Worm (Caenorhabditis elegans): ENCODE data around the gene msd-2.

Gene msd-2

ce11 chrIV:10060795-10061194 lies 31.9 kb downstream of the msd-2 start:
- no peak for TF ChIP-seq ceh-90 (tag; optimal IDR thresholded peaks at IDR 0.05)
- TF ChIP-seq elt-2 (tag; optimal IDR thresholded peaks at IDR 0.05), result peak; percentile 53

ce11 chrIV:10062728-10063127 lies 33.8 kb downstream of the msd-2 start, which contains the start of gene ipla-7:
ipla-7 (minus strand) TSS chrIV:10062849.
- TF ChIP-seq efl-1 (optimal IDR thresholded peaks at IDR 0.05) (peak in 1 of 2 experiments; percentile 5), efl-1 (GFP tag; optimal IDR thresholded peaks at IDR 0.05 in 1 of 2) (peak in 1 of 2 experiments; percentile 82), lir-3 (tag; optimal IDR thresholded peaks at IDR 0.05; ENCODE audit: poor library complexity) (no peak), pax-3 (tag; optimal IDR thresholded peaks at IDR 0.05) (no peak), mdl-1 (tag; optimal IDR thresholded peaks at IDR 0.05) (no peak), lin-14 (GFP tag; optimal IDR thresholded peaks at IDR 0.05) (peak; percentile 80), ets-5 (GFP tag; IDR thresholded peaks at IDR 0.05) (no peak), nhr-20 (tag; optimal IDR thresholded peaks at IDR 0.05) (no peak), fkh-8 (tag; optimal IDR thresholded peaks at IDR 0.05) (peak; percentile 56), ceh-82 (tag; optimal IDR thresholded peaks at IDR 0.05) (peak in 1 of 3 experiments; percentile 56), lsy-2 (tag; optimal IDR thresholded peaks at IDR 0.05) (peak in 1 of 2 experiments; percentile 28), fkh-10 (GFP tag; optimal IDR thresholded peaks at IDR 0.05) (peak; percentile 16), alr-1 (tag; optimal IDR thresholded peaks at IDR 0.05; ENCODE audit: borderline replicate concordance) (no peak), elt-2 (tag; optimal IDR thresholded peaks at IDR 0.05) (no peak), unc-86 (tag; optimal IDR thresholded peaks at IDR 0.05) (peak; percentile 15), dsc-1 (tag; optimal IDR thresholded peaks at IDR 0.05) (no peak), dpl-1 (GFP tag; optimal IDR thresholded peaks at IDR 0.05) (peak in 1 of 3 experiments; percentile 20), ztf-11 (tag; optimal IDR thresholded peaks at IDR 0.05) (no peak), F16B12.6 (tag; optimal IDR thresholded peaks at IDR 0.05) (no peak), C16A3.4 (tag; optimal IDR thresholded peaks at IDR 0.05) (no peak), nhr-28 (tag; optimal IDR thresholded peaks at IDR 0.05) (no peak), nhr-71 (tag; optimal IDR thresholded peaks at IDR 0.05) (peak; percentile 51), xbp-1 (tag; optimal IDR thresholded peaks at IDR 0.05) (no peak), nhr-47 (tag; optimal IDR thresholded peaks at IDR 0.05) (peak; percentile 15), tbx-2 (tag; optimal IDR thresholded peaks at IDR 0.05) (peak; percentile 7), jun-1 (tag; optimal IDR thresholded peaks at IDR 0.05) (no peak), aly-2 (tag; optimal IDR thresholded peaks at IDR 0.05) (no peak), lin-35 (GFP tag; optimal IDR thresholded peaks at IDR 0.05) (peak in 1 of 2 experiments; percentile 11), swsn-7 (tag; optimal IDR thresholded peaks at IDR 0.05) (peak; percentile 20), lin-13 (GFP tag; optimal IDR thresholded peaks at IDR 0.05) (no peak), fos-1 (tag; optimal IDR thresholded peaks at IDR 0.05) (no peak), C34B4.2 (tag; optimal IDR thresholded peaks at IDR 0.05) (no peak), egl-13 (tag; optimal IDR thresholded peaks at IDR 0.05) (peak; percentile 7)

ce11 chrIV:10063941-10064340 lies 35.1 kb downstream of the msd-2 start:
- TF ChIP-seq egl-13 (tag; optimal IDR thresholded peaks at IDR 0.05), result no peak
- TF ChIP-seq blmp-1 (tag; optimal IDR thresholded peaks at IDR 0.05), result no peak
- TF ChIP-seq fkh-10 (GFP tag; optimal IDR thresholded peaks at IDR 0.05), result no peak
- TF ChIP-seq efl-1 (optimal IDR thresholded peaks at IDR 0.05), result no peak
- TF ChIP-seq efl-1 (GFP tag; optimal IDR thresholded peaks at IDR 0.05 in 1 of 2), result peak in 1 of 2 experiments; percentile 68
- TF ChIP-seq elt-2 (tag; optimal IDR thresholded peaks at IDR 0.05), result no peak
- TF ChIP-seq aha-1 (tag; optimal IDR thresholded peaks at IDR 0.05), result no peak
- no peak for TF ChIP-seq fos-1 (tag; optimal IDR thresholded peaks at IDR 0.05)
- no peak for TF ChIP-seq fkh-8 (tag; optimal IDR thresholded peaks at IDR 0.05)
- TF ChIP-seq mep-1 (tag; optimal IDR thresholded peaks at IDR 0.05), result no peak
- no peak for TF ChIP-seq pqm-1 (tag; optimal IDR thresholded peaks at IDR 0.05)
- TF ChIP-seq vab-15 (tag; optimal IDR thresholded peaks at IDR 0.05), result no peak
- no peak for TF ChIP-seq ceh-90 (tag; optimal IDR thresholded peaks at IDR 0.05)
- peak; percentile 82 for TF ChIP-seq dsc-1 (tag; optimal IDR thresholded peaks at IDR 0.05)

Measured in whole organism, L1 larva.